Fruit fly (Drosophila melanogaster) whole organism, embryonic: ENCODE results near the gene CG34348.

Experiments
- CG18764 ChIP-seq: fragments of 200-800 bp; sonication (Bioruptor generic); optimal IDR thresholded peaks from 3 replicates; lab custom pipeline; 2016; ENCODE audit warnings: missing biosample characterization, missing genetic modification characterization
- Mes4 ChIP-seq: fragments of 200-800 bp; sonication (Bioruptor generic); optimal IDR thresholded peaks from 2 replicates; lab custom pipeline; 2016; ENCODE audit warnings: missing biosample characterization, missing genetic modification characterization
- gsb-n ChIP-seq: fragments of 200-800 bp; sonication (Bioruptor generic); optimal IDR thresholded peaks from 3 replicates; lab custom pipeline; 2018; ENCODE audit warnings: missing biosample characterization, mild to moderate bottlenecking, missing genetic modification characterization

DNA sequence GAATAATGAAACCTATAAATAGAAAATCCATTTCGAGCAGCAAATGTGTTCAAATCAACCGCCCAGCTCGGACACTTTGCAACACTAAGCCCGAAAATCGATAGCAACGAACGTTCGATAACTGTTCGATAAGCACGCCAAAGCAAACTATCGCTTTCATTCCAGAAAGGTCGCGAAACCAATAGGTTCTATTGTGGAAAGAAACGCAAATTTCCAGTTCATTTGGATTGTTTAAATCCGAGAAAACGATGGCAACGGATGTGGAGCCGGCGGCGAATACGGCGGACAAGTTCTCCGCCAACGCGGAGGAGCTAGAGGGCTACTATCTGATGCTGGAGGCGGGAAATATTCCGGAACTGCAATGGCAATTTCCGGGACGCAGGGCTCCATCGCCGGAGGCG, 19.4 kb downstream of the CG34348 start, which contains the start of gene Pa1:
- TF ChIP-seq Mes4 = no peak
- TF ChIP-seq gsb-n = no peak
- TF ChIP-seq CG18764 (GFP tag; lab: Kevin White, UChicago) = no peak
